Worm (Caenorhabditis elegans): ENCODE results near the gene C23H3.2.
A peak's percentile ranks its signal among the peaks of the same experiment; 100 is the strongest.

C23H3.2 gene

DNA sequence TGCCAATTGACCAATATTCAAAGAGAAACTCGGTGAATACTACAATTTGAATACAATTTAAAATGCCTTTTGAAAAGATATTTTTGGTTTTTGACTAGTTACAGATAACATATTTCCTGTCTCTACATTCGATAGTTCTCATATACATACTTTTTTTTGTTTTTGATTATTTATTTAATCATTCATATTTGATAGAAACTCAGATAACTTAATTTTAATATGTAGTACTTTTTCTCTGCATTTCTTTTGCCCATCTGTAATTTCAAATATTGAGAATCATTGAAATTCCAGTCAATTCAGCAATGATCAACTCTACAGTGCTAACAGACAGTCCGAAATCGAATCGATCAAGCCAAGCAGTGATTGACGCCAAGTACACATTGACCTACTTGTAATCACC is at the start of gene C23H3.2:
C23H3.2 (plus strand) TSS at position 301 of the 400 bp plus-strand sequence.
- TF ChIP-seq ztf-4 (tag; optimal IDR thresholded peaks at IDR 0.05) (no peak), ceh-28 (tag; optimal IDR thresholded peaks at IDR 0.05) (no peak), aly-2 (tag; optimal IDR thresholded peaks at IDR 0.05) (no peak), fkh-10 (GFP tag; optimal IDR thresholded peaks at IDR 0.05) (no peak), eor-1 (tag; optimal IDR thresholded peaks at IDR 0.05) (no peak)

- TF ChIP-seq lin-39 (tag; optimal IDR thresholded peaks at IDR 0.05): no peak
- no peak for TF ChIP-seq lsy-12 (tag; optimal IDR thresholded peaks at IDR 0.05)
- no peak for TF ChIP-seq ama-1 (optimal IDR thresholded peaks at IDR 0.05)
- TF ChIP-seq pha-4 (tag; optimal IDR thresholded peaks at IDR 0.05): no peak
- TF ChIP-seq zag-1 (tag; optimal IDR thresholded peaks at IDR 0.05): no peak
- no peak for TF ChIP-seq R02D3.7 (tag; optimal IDR thresholded peaks at IDR 0.05)
- TF ChIP-seq elt-2 (tag; optimal IDR thresholded peaks at IDR 0.05): no peak
- no peak for TF ChIP-seq skn-1 (tag; optimal IDR thresholded peaks at IDR 0.05)
- TF ChIP-seq nfya-1 (tag; optimal IDR thresholded peaks at IDR 0.05; ENCODE audit: insufficient read depth): no peak
- no peak for TF ChIP-seq nhr-77 (tag; optimal IDR thresholded peaks at IDR 0.05)
- TF ChIP-seq sea-2 (GFP tag; optimal IDR thresholded peaks at IDR 0.05): no peak
Measured at ce11 chrII:11783-12182, 49.3 kb upstream of the C23H3.2 start, which contains the start of gene best-4. Gene best-4, minus strand, starts transcription at chrII:11883.

- TF ChIP-seq unc-39 (tag; optimal IDR thresholded peaks at IDR 0.05) (no peak), hmg-11 (tag; optimal IDR thresholded peaks at IDR 0.05) (no peak), elt-1 (tag; optimal IDR thresholded peaks at IDR 0.05) (no peak), jun-1 (tag; optimal IDR thresholded peaks at IDR 0.05) (no peak), skn-1 (tag; optimal IDR thresholded peaks at IDR 0.05) (no peak), nhr-43 (tag; optimal IDR thresholded peaks at IDR 0.05; ENCODE audit: poor library complexity, severe bottlenecking) (no peak), snpc-4 (tag; optimal IDR thresholded peaks at IDR 0.05) (no peak), pha-4 (tag; optimal IDR thresholded peaks at IDR 0.05) (no peak), lsy-12 (tag; optimal IDR thresholded peaks at IDR 0.05) (no peak), ztf-4 (tag; optimal IDR thresholded peaks at IDR 0.05) (no peak), nhr-25 (tag; optimal IDR thresholded peaks at IDR 0.05) (no peak)
Measured at ce11 chrII:12685-13084, 48.4 kb upstream of the C23H3.2 start, which contains the start of gene best-3. Gene best-3, plus strand, starts transcription at chrII:12985.

DNA sequence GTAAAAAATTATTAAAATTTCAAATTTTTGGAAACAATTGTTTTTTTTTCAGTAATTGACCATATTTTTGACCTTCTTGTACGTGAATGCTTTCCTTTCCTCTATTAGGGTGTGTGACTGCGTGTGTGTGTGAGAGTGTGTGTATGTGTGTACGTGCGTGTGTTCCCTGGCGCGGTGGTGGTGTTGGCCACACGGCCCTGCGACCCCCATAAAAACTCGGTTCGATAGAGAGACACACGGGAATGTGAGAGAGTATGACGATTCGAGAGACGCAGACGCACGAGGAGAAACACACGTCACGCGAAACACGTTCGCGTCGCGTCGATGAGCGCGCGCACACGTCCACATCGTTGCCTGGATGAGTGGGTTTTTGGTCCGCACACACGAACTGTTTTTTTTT is 42.3 kb upstream of the C23H3.2 start:
- TF ChIP-seq elt-3 (tag; optimal IDR thresholded peaks at IDR 0.05) (peak in 1 of 3 experiments; percentile 61), nhr-11 (tag; optimal IDR thresholded peaks at IDR 0.05) (no peak), pqm-1 (tag; optimal IDR thresholded peaks at IDR 0.05) (peak; percentile 9), zag-1 (tag; optimal IDR thresholded peaks at IDR 0.05) (no peak), pha-4 (tag; optimal IDR thresholded peaks at IDR 0.05) (no peak), nhr-12 (tag; optimal IDR thresholded peaks at IDR 0.05) (no peak), sea-2 (GFP tag; optimal IDR thresholded peaks at IDR 0.05) (no peak), nhr-28 (tag; optimal IDR thresholded peaks at IDR 0.05) (no peak), fkh-2 (tag; optimal IDR thresholded peaks at IDR 0.05) (no peak), unc-62 (GFP tag; optimal IDR thresholded peaks at IDR 0.05) (no peak), mdl-1 (tag; optimal IDR thresholded peaks at IDR 0.05) (peak; percentile 68), fos-1 (tag; optimal IDR thresholded peaks at IDR 0.05) (no peak), jun-1 (tag; optimal IDR thresholded peaks at IDR 0.05) (peak; percentile 72), nhr-43 (tag; optimal IDR thresholded peaks at IDR 0.05; ENCODE audit: poor library complexity, severe bottlenecking) (peak; percentile 56), nhr-67 (tag; optimal IDR thresholded peaks at IDR 0.05) (no peak), nhr-76 (tag; optimal IDR thresholded peaks at IDR 0.05) (no peak), unc-39 (tag; optimal IDR thresholded peaks at IDR 0.05) (no peak), elt-1 (tag; optimal IDR thresholded peaks at IDR 0.05) (no peak), mml-1 (tag; optimal IDR thresholded peaks at IDR 0.05) (no peak), fkh-10 (GFP tag; optimal IDR thresholded peaks at IDR 0.05) (no peak), ceh-16 (tag; optimal IDR thresholded peaks at IDR 0.05) (no peak), lin-15B (tag; optimal IDR thresholded peaks at IDR 0.05) (peak; percentile 58), ceh-28 (tag; optimal IDR thresholded peaks at IDR 0.05) (peak; percentile 60), lsy-12 (tag; optimal IDR thresholded peaks at IDR 0.05) (peak; percentile 26), ceh-82 (tag; optimal IDR thresholded peaks at IDR 0.05) (no peak), ztf-11 (tag; optimal IDR thresholded peaks at IDR 0.05) (no peak), lin-39 (tag; optimal IDR thresholded peaks at IDR 0.05) (peak; percentile 85), ZK546.5 (tag; optimal IDR thresholded peaks at IDR 0.05) (no peak), daf-12 (tag; optimal IDR thresholded peaks at IDR 0.05) (no peak), tbx-2 (tag; optimal IDR thresholded peaks at IDR 0.05) (peak; percentile 42), egl-5 (tag; optimal IDR thresholded peaks at IDR 0.05) (peak; percentile 85), snpc-4 (tag; optimal IDR thresholded peaks at IDR 0.05) (peak; percentile 51), elt-2 (tag; optimal IDR thresholded peaks at IDR 0.05) (peak; percentile 66), nfya-1 (tag; optimal IDR thresholded peaks at IDR 0.05; ENCODE audit: insufficient read depth) (peak; percentile 75), nhr-23 (tag; optimal IDR thresholded peaks at IDR 0.05) (peak; percentile 81), ztf-4 (tag; optimal IDR thresholded peaks at IDR 0.05) (peak; percentile 46), hmg-11 (tag; optimal IDR thresholded peaks at IDR 0.05) (peak; percentile 96), eor-1 (tag; optimal IDR thresholded peaks at IDR 0.05) (no peak), ama-1 (optimal IDR thresholded peaks at IDR 0.05) (no peak), egl-27 (tag; optimal IDR thresholded peaks at IDR 0.05) (no peak)
